Worm (Caenorhabditis elegans): Measurements from ENCODE around the gene chin-1.

DNA sequence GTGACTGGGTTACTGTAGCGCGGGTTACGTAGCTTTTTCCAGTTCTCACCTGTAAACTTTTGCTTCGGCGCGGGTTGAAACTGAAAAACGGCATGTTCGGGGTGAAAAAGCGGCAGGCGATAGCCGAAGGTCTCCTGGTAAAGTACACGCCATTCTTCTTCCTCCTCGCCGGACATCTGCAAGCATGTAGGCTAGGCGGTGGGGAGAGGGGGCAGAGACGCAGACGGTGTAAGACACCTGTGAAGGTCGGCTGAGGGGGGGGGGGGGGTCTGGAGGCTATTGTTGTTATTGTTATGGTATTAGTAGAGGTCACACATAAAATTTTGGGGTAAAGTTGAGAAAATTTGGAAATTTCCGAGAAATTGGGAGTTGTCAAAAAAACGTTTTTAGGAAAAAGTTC, 16.1 kb upstream of the chin-1 start, which contains the start of gene fbxo-11.2:
- TF ChIP-seq ceh-18 (tag; optimal IDR thresholded peaks at IDR 0.05) (no peak), K09A11.1 (tag; optimal IDR thresholded peaks at IDR 0.05; ENCODE audit: insufficient read depth) (no peak), nfya-1 (tag; optimal IDR thresholded peaks at IDR 0.05) (no peak), pag-3 (tag; optimal IDR thresholded peaks at IDR 0.05; ENCODE audit: borderline replicate concordance) (no peak), ama-1 (optimal IDR thresholded peaks at IDR 0.05) (no peak), hlh-15 (tag; optimal IDR thresholded peaks at IDR 0.05) (no peak), fkh-6 (tag; optimal IDR thresholded peaks at IDR 0.05) (no peak), hlh-6 (tag; optimal IDR thresholded peaks at IDR 0.05) (no peak)
